Worm (Caenorhabditis elegans): ENCODE measurements around the gene sra-36.

sra-36 gene

ce11 chrII:4579375-4579774 is 38.8 kb upstream of the sra-36 start:
- TF ChIP-seq lin-1 (GFP tag; IDR thresholded peaks at IDR 0.05) (no peak), rbr-2 (tag; optimal IDR thresholded peaks at IDR 0.05) (no peak), vab-7 (GFP tag; IDR thresholded peaks at IDR 0.05) (no peak), php-3 (GFP tag; IDR thresholded peaks at IDR 0.05) (no peak), D1046.2 (GFP tag; IDR thresholded peaks at IDR 0.05) (no peak), spr-1 (tag; optimal IDR thresholded peaks at IDR 0.05) (no peak), ceh-20 (GFP tag; IDR thresholded peaks at IDR 0.05) (no peak), ceh-44 (GFP tag; IDR thresholded peaks at IDR 0.05) (no peak), unc-39 (tag; optimal IDR thresholded peaks at IDR 0.05) (no peak), dmd-6 (GFP tag; IDR thresholded peaks at IDR 0.05) (no peak), hlh-30 (tag; optimal IDR thresholded peaks at IDR 0.05; ENCODE audit: insufficient read depth) (no peak), arid-1 (GFP tag; conservative IDR thresholded peaks at IDR 0.05) (no peak)

- TF ChIP-seq lin-1 (GFP tag; IDR thresholded peaks at IDR 0.05) = no peak
- no peak for TF ChIP-seq ctbp-1 (GFP tag; IDR thresholded peaks at IDR 0.05)
- TF ChIP-seq Y105C5A.15 (GFP tag; IDR thresholded peaks at IDR 0.05) = no peak
- no peak for TF ChIP-seq hmg-1.1 (GFP tag; IDR thresholded peaks at IDR 0.05)
- no peak for TF ChIP-seq ztf-11 (tag; optimal IDR thresholded peaks at IDR 0.05)
- TF ChIP-seq daf-8 (GFP tag; IDR thresholded peaks at IDR 0.05) = no peak
- TF ChIP-seq spr-3 (GFP tag; optimal IDR thresholded peaks at IDR 0.05) = no peak
- no peak for TF ChIP-seq ZK337.2 (GFP tag; IDR thresholded peaks at IDR 0.05)
- TF ChIP-seq mxl-3 (GFP tag; optimal IDR thresholded peaks at IDR 0.05) = no peak
- TF ChIP-seq spr-1 (tag; optimal IDR thresholded peaks at IDR 0.05) = no peak
- no peak for TF ChIP-seq unc-62 (GFP tag; optimal IDR thresholded peaks at IDR 0.05 in 1 of 2)
- TF ChIP-seq unc-62 (tag; optimal IDR thresholded peaks at IDR 0.05) = no peak
- no peak for TF ChIP-seq egl-27 (tag; optimal IDR thresholded peaks at IDR 0.05)
- no peak for TF ChIP-seq zag-1 (tag; optimal IDR thresholded peaks at IDR 0.05)
- TF ChIP-seq egl-43 (GFP tag; IDR thresholded peaks at IDR 0.05) = no peak
- no peak for TF ChIP-seq mxl-2 (GFP tag; conservative IDR thresholded peaks at IDR 0.05)
- TF ChIP-seq lin-39 (tag; optimal IDR thresholded peaks at IDR 0.05) = no peak
- TF ChIP-seq duxl-1 (tag; optimal IDR thresholded peaks at IDR 0.05; ENCODE audit: poor library complexity) = no peak
- TF ChIP-seq ces-1 (GFP tag; optimal IDR thresholded peaks at IDR 0.05) = no peak
- TF ChIP-seq ceh-32 (tag; optimal IDR thresholded peaks at IDR 0.05; ENCODE audit: poor library complexity) = no peak
These were observed 36.9 kb upstream of the sra-36 start for ce11 chrII:4577391-4577790.

- TF ChIP-seq unc-62 (GFP tag; optimal IDR thresholded peaks at IDR 0.05 in 1 of 2) = peak in 1 of 2 experiments; percentile 82
- TF ChIP-seq unc-62 (tag; optimal IDR thresholded peaks at IDR 0.05) = no peak
- no peak for TF ChIP-seq nhr-77 (tag; optimal IDR thresholded peaks at IDR 0.05)
These were observed 35.0 kb upstream of the sra-36 start for ce11 chrII:4575579-4575978.

ce11 chrII:4574658-4575057 is 34.1 kb upstream of the sra-36 start:
- no peak for TF ChIP-seq hlh-30 (tag; optimal IDR thresholded peaks at IDR 0.05; ENCODE audit: insufficient read depth)
- no peak for TF ChIP-seq daf-12 (tag; optimal IDR thresholded peaks at IDR 0.05)
- no peak for TF ChIP-seq lin-1 (GFP tag; IDR thresholded peaks at IDR 0.05)
- peak; percentile 88 for TF ChIP-seq ces-1 (GFP tag; optimal IDR thresholded peaks at IDR 0.05)
- no peak for TF ChIP-seq fos-1 (tag; optimal IDR thresholded peaks at IDR 0.05)
- no peak for TF ChIP-seq D1046.2 (GFP tag; IDR thresholded peaks at IDR 0.05)

- TF ChIP-seq unc-62 (GFP tag; optimal IDR thresholded peaks at IDR 0.05 in 1 of 2) (no peak), unc-62 (tag; optimal IDR thresholded peaks at IDR 0.05) (no peak), F37D6.2 (tag; optimal IDR thresholded peaks at IDR 0.05) (no peak), vab-7 (GFP tag; IDR thresholded peaks at IDR 0.05) (no peak), aha-1 (tag) (peak; percentile 80), arid-1 (GFP tag; conservative IDR thresholded peaks at IDR 0.05) (no peak), php-3 (GFP tag; IDR thresholded peaks at IDR 0.05) (no peak), lin-15B (tag; optimal IDR thresholded peaks at IDR 0.05) (no peak), lin-38 (GFP tag; IDR thresholded peaks at IDR 0.05) (no peak), sdz-12 (GFP tag; optimal IDR thresholded peaks at IDR 0.05) (no peak), dmd-8 (GFP tag; IDR thresholded peaks at IDR 0.05) (no peak), mxl-2 (GFP tag; conservative IDR thresholded peaks at IDR 0.05) (0 out of 2 replicates have a peak, but pooled peaks have one; percentile 4), hlh-11 (tag; optimal IDR thresholded peaks at IDR 0.05) (no peak)
These were observed 32.6 kb upstream of the sra-36 start for ce11 chrII:4573084-4573483.

All from whole organism, L4 larva.